Worm (Caenorhabditis elegans) whole organism, L3 larva: ENCODE measurements around the gene W04G3.11.

Experiments
- R02D3.7 ChIP-seq: fragments of 150-350 bp; optimal IDR thresholded peaks from 2 replicates; lab custom pipeline; 2014; ENCODE audit warnings: missing biosample characterization, missing genetic modification characterization
- aly-2 ChIP-seq: fragments of 150-350 bp; optimal IDR thresholded peaks from 2 replicates; lab custom pipeline; 2014; ENCODE audit warnings: missing biosample characterization, missing genetic modification characterization
- ama-1 ChIP-seq: fragments of 150-350 bp; optimal IDR thresholded peaks from 2 replicates; lab custom pipeline; 2018
- egl-27 ChIP-seq: sonication (generic microtip); optimal IDR thresholded peaks from 4 replicates; lab custom pipeline; 2017; ENCODE audit warnings: missing biosample characterization, missing genetic modification reagents, missing genetic modification characterization
- elt-3 ChIP-seq, 3 experiments: fragments of 150-350 bp in 1 of 3; sonication (generic microtip) in 2 of 3; optimal IDR thresholded peaks; 2 replicates in 2 of 3; 4 replicates in 1 of 3; lab custom pipeline; 2014 to 2017; ENCODE audit warnings: missing biosample characterization in 3 of 3, missing genetic modification characterization in 3 of 3
- lin-15B ChIP-seq: fragments of 150-350 bp; optimal IDR thresholded peaks from 2 replicates; lab custom pipeline; 2014; ENCODE audit warnings: missing biosample characterization, missing genetic modification characterization
- nhr-11 ChIP-seq: fragments of 150-350 bp; optimal IDR thresholded peaks from 2 replicates; lab custom pipeline; 2014; ENCODE audit warnings: missing biosample characterization, missing genetic modification characterization
- nhr-23 ChIP-seq: fragments of 150-350 bp; optimal IDR thresholded peaks from 2 replicates; lab custom pipeline; 2014; ENCODE audit warnings: missing biosample characterization, missing genetic modification reagents, missing genetic modification characterization
- nhr-77 ChIP-seq: fragments of 150-350 bp; optimal IDR thresholded peaks from 2 replicates; lab custom pipeline; 2014; ENCODE audit warnings: missing biosample characterization, missing genetic modification characterization
- skn-1 ChIP-seq: fragments of 150-350 bp; optimal IDR thresholded peaks from 2 replicates; lab custom pipeline; 2014; ENCODE audit warnings: missing biosample characterization, missing genetic modification characterization
- snpc-4 ChIP-seq: fragments of 150-350 bp; optimal IDR thresholded peaks from 2 replicates; lab custom pipeline; 2014; ENCODE audit warnings: missing biosample characterization, missing genetic modification characterization

ce11 chrX:11123998-11124397 is 35.0 kb downstream of the W04G3.11 start:
- TF ChIP-seq nhr-23 (tag; lab: Kevin White, UChicago) (no peak), aly-2 (no peak), egl-27 (no peak), snpc-4 (tag; lab: Kevin White, UChicago) (no peak), lin-15B (tag; lab: Kevin White, UChicago) (no peak), ama-1 (lab: Kevin White, UChicago) (no peak), skn-1 (no peak), elt-3 (tag; optimal IDR thresholded peaks at IDR 0.05; lab: Kevin White, UChicago) (no peak), nhr-11 (tag; lab: Kevin White, UChicago) (no peak), nhr-77 (tag; lab: Kevin White, UChicago) (no peak), R02D3.7 (tag; lab: Kevin White, UChicago) (no peak)
